Worm (Caenorhabditis elegans) whole organism, young adult: ENCODE results near the gene F41G4.13.

Experiments
- F39B2.1 ChIP-seq: fragments of 200-800 bp; sonication (Bioruptor generic); IDR thresholded peaks from 2 replicates; pipeline ENCODE4 v1.3.6; 2022; ENCODE audit warnings: missing genetic modification reagents, missing genetic modification characterization, missing compliant biosample characterization
- cebp-1 ChIP-seq, 2 experiments: fragments of 200-800 bp in 1 of 2; sonication (Bioruptor generic) in 1 of 2; sonication (generic microtip) in 1 of 2; IDR thresholded peaks in 1 of 2; optimal IDR thresholded peaks in 1 of 2; 2 replicates each; pipeline versions ENCODE4 v1.3.6 to Lab custom; 2017 to 2022; ENCODE audit warnings: missing compliant biosample characterization in 2 of 2, missing genetic modification characterization in 2 of 2, mild to moderate bottlenecking in 1 of 2, missing genetic modification reagents in 1 of 2, moderate library complexity in 1 of 2
- ceh-79 ChIP-seq: sonication (generic microtip); optimal IDR thresholded peaks from 2 replicates; lab custom pipeline; 2017; ENCODE audit warnings: mild to moderate bottlenecking, missing genetic modification characterization, missing compliant biosample characterization
- chd-7 ChIP-seq: sonication (generic microtip); optimal IDR thresholded peaks from 2 replicates; lab custom pipeline; 2016; ENCODE audit warnings: mild to moderate bottlenecking, missing genetic modification characterization, moderate library complexity, missing compliant biosample characterization
- egrh-3 ChIP-seq: fragments of 200-800 bp; sonication (Bioruptor generic); IDR thresholded peaks from 2 replicates; pipeline ENCODE4 v1.3.6; 2022; ENCODE audit warnings: missing genetic modification reagents, missing genetic modification characterization, missing compliant biosample characterization
- fkh-3 ChIP-seq: sonication (generic microtip); optimal IDR thresholded peaks from 2 replicates; lab custom pipeline; 2016; ENCODE audit warnings: mild to moderate bottlenecking, missing genetic modification characterization, missing compliant biosample characterization
- him-1 ChIP-seq: sonication (generic microtip); optimal IDR thresholded peaks from 2 replicates; lab custom pipeline; 2016; ENCODE audit warnings: missing genotype, missing genetic modification reagents, missing genetic modification characterization, missing compliant biosample characterization
- hlh-26 ChIP-seq: fragments of 200-800 bp; sonication (Bioruptor generic); conservative IDR thresholded peaks from 2 replicates; pipeline ENCODE4 v1.3.6; 2022; ENCODE audit warnings: missing genetic modification reagents, missing genetic modification characterization, missing compliant biosample characterization
- let-607 ChIP-seq, 2 experiments: fragments of 200-800 bp in 1 of 2; sonication (Bioruptor generic) in 1 of 2; sonication (generic microtip) in 1 of 2; optimal IDR thresholded peaks; 2 replicates each; lab custom pipeline; 2016 to 2018; ENCODE audit warnings: mild to moderate bottlenecking in 2 of 2, missing compliant biosample characterization in 2 of 2, missing genetic modification characterization in 2 of 2, moderate library complexity in 2 of 2, missing genotype in 1 of 2
- lin-26 ChIP-seq: fragments of 200-800 bp; sonication (Bioruptor generic); IDR thresholded peaks from 2 replicates; pipeline ENCODE4 v1.3.6; 2022; ENCODE audit warnings: missing genetic modification reagents, missing genetic modification characterization, missing compliant biosample characterization
- lir-1 ChIP-seq: fragments of 200-800 bp; sonication (Bioruptor generic); conservative IDR thresholded peaks from 2 replicates; pipeline ENCODE4 v1.3.6; 2022; ENCODE audit warnings: missing genetic modification reagents, missing genetic modification characterization, missing compliant biosample characterization
- nhr-179 ChIP-seq: sonication (generic microtip); optimal IDR thresholded peaks from 2 replicates; lab custom pipeline; 2016; ENCODE audit warnings: mild to moderate bottlenecking, missing genetic modification characterization, missing compliant biosample characterization
- pha-4 ChIP-seq: fragments of 150-350 bp; sonication (generic microtip); optimal IDR thresholded peaks from 2 replicates; lab custom pipeline; 2014; ENCODE audit warnings: missing biosample characterization, missing genetic modification reagents, missing genetic modification characterization
- snpc-4 ChIP-seq, 5 experiments: fragments of 150-350 bp in 1 of 5; sonication (generic microtip) in 4 of 5; optimal IDR thresholded peaks; 2 replicates each; lab custom pipeline; 2014 to 2018; ENCODE audit warnings: missing genetic modification characterization in 5 of 5, missing biosample characterization in 3 of 5, antibody characterized with exemption in 2 of 5, mild to moderate bottlenecking in 2 of 5, missing compliant biosample characterization in 2 of 5, missing genotype in 2 of 5, moderate library complexity in 2 of 5, missing genetic modification reagents in 1 of 5

DNA sequence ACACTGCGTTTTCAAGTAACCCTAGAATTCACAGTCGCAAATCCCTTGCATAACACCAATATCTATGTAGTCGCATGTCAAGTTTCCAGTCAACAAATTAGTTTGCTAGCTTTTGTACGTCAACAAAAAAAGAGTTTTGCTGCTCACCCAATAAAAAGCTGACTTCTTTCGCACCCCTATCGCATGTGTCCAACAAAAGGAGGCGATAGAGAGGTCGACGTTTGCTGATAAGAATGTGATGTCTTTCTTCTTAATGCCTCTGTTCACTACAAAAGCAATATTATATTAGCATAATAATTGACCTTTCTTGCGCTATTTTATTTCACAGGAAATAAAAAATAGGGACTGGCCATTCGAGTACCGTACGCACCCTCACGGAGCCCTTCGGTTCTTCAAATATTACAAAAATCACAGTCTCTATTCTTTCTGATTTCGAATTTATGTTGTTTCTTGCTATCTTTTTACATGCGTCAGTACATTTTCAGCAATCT is 25.4 kb upstream of the F41G4.13 start, which contains the start of gene T20F7.3:
- no peak for TF ChIP-seq F39B2.1 (GFP tag; lab: Robert Waterston, UW)
- TF ChIP-seq hlh-26 (GFP tag; lab: Robert Waterston, UW) = no peak
- TF ChIP-seq cebp-1 (GFP tag; IDR thresholded peaks at IDR 0.05; lab: Robert Waterston, UW) = no peak
- no peak for TF ChIP-seq cebp-1 (tag; optimal IDR thresholded peaks at IDR 0.05; lab: Kevin White, UChicago)
- TF ChIP-seq let-607 (tag; optimal IDR thresholded peaks at IDR 0.05; lab: Kevin White, UChicago) = no peak
- no peak for TF ChIP-seq pha-4 (tag; lab: Kevin White, UChicago)
- TF ChIP-seq ceh-79 (tag; lab: Kevin White, UChicago) = no peak
- TF ChIP-seq nhr-179 (tag; lab: Kevin White, UChicago) = no peak
- no peak for TF ChIP-seq fkh-3
- no peak for TF ChIP-seq egrh-3
- TF ChIP-seq lir-1 (GFP tag; lab: Robert Waterston, UW) = no peak
- TF ChIP-seq snpc-4 (GFP tag; optimal IDR thresholded peaks at IDR 0.05; lab: Kevin White, UChicago) = no peak
- TF ChIP-seq snpc-4 (tag; optimal IDR thresholded peaks at IDR 0.05; lab: Kevin White, UChicago) = no peak
- no peak for TF ChIP-seq him-1 (tag; lab: Kevin White, UChicago)
- no peak for TF ChIP-seq chd-7 (tag; lab: Kevin White, UChicago)
- no peak for TF ChIP-seq lin-26 (GFP tag; lab: Robert Waterston, UW)
